Worm (Caenorhabditis elegans) whole organism, L4 larva: Measurements from ENCODE around the gene basl-1.
A peak's percentile ranks its signal among the peaks of the same experiment; 100 is the strongest.

ENCODE experiments used
- D1046.2 ChIP-seq: fragments of 200-800 bp; sonication (Bioruptor generic); IDR thresholded peaks from 2 replicates; pipeline ENCODE4 v1.3.6; 2022; ENCODE audit warnings: missing genetic modification characterization, missing compliant biosample characterization
- F10B5.3 ChIP-seq: sonication (generic microtip); optimal IDR thresholded peaks from 2 replicates; lab custom pipeline; 2016; ENCODE audit warnings: mild to moderate bottlenecking, missing genetic modification characterization, missing compliant biosample characterization
- F37D6.2 ChIP-seq: sonication (generic microtip); optimal IDR thresholded peaks from 2 replicates; lab custom pipeline; 2016; ENCODE audit warnings: mild to moderate bottlenecking, missing genetic modification characterization, missing compliant biosample characterization
- F44E2.7 ChIP-seq: fragments of 200-800 bp; sonication (Bioruptor generic); IDR thresholded peaks from 2 replicates; pipeline ENCODE4 v2.1.2; 2022; ENCODE audit warnings: missing genetic modification characterization, missing compliant biosample characterization
- R02D3.7 ChIP-seq: fragments of 150-350 bp; sonication (generic microtip); optimal IDR thresholded peaks from 3 replicates; lab custom pipeline; 2014; ENCODE audit warnings: missing biosample characterization, missing genetic modification characterization
- T26A8.4 ChIP-seq: fragments of 200-800 bp; sonication (Bioruptor generic); IDR thresholded peaks from 2 replicates; pipeline ENCODE4 v1.3.6; 2022; ENCODE audit warnings: missing genetic modification characterization, missing compliant biosample characterization
- Y105C5A.15 ChIP-seq: fragments of 200-800 bp; sonication (Bioruptor generic); IDR thresholded peaks from 2 replicates; pipeline ENCODE4 v1.3.6; 2022; ENCODE audit warnings: missing genetic modification characterization, missing compliant biosample characterization
- Y48G9A.11 ChIP-seq: fragments of 200-800 bp; sonication (Bioruptor generic); IDR thresholded peaks from 2 replicates; pipeline ENCODE4 v1.3.6; 2022; ENCODE audit warnings: missing genetic modification reagents, missing genetic modification characterization, missing compliant biosample characterization
- Y75B8A.6 ChIP-seq: fragments of 200-800 bp; sonication (Bioruptor generic); IDR thresholded peaks from 2 replicates; pipeline ENCODE4 v1.3.6; 2022; ENCODE audit warnings: missing genetic modification reagents, missing genetic modification characterization, missing compliant biosample characterization
- ZK337.2 ChIP-seq: fragments of 200-800 bp; sonication (Bioruptor generic); IDR thresholded peaks from 2 replicates; pipeline ENCODE4 v1.3.6; 2022; ENCODE audit warnings: missing genetic modification reagents, missing genetic modification characterization, missing compliant biosample characterization
- ZK546.5 ChIP-seq, 2 experiments: sonication (generic microtip); optimal IDR thresholded peaks; 2 replicates each; lab custom pipeline; 2017; ENCODE audit warnings: missing biosample characterization in 2 of 2, missing genetic modification characterization in 2 of 2
- aha-1 ChIP-seq: fragments of 150-350 bp; peaks from one replicate; lab custom pipeline; 2014; ENCODE audit warnings: missing biosample characterization, missing genetic modification characterization
- aly-2 ChIP-seq: sonication (generic microtip); optimal IDR thresholded peaks from 2 replicates; lab custom pipeline; 2018; ENCODE audit warnings: missing biosample characterization, missing genetic modification characterization
- ama-1 ChIP-seq: fragments of 150-350 bp; optimal IDR thresholded peaks from 2 replicates; lab custom pipeline; 2014; ENCODE audit warnings: inconsistent platforms, mixed read lengths
- arid-1 ChIP-seq: fragments of 200-800 bp; sonication (Bioruptor generic); conservative IDR thresholded peaks from 2 replicates; pipeline ENCODE4 v1.3.6; 2022; ENCODE audit warnings: missing genetic modification reagents, missing genetic modification characterization, missing compliant biosample characterization
- ceh-20 ChIP-seq: fragments of 200-800 bp; sonication (Bioruptor generic); IDR thresholded peaks from 2 replicates; pipeline ENCODE4 v1.3.6; 2022; ENCODE audit warnings: missing genetic modification reagents, missing genetic modification characterization, missing compliant biosample characterization
- ceh-32 ChIP-seq: sonication (generic microtip); optimal IDR thresholded peaks from 2 replicates; lab custom pipeline; 2016; ENCODE audit warnings: mild to moderate bottlenecking, missing genetic modification characterization, missing compliant biosample characterization; ENCODE audit not compliant: poor library complexity
- daf-12 ChIP-seq: fragments of 150-350 bp; optimal IDR thresholded peaks from 2 replicates; lab custom pipeline; 2014; ENCODE audit warnings: missing biosample characterization, missing genetic modification reagents, missing genetic modification characterization
- daf-19 ChIP-seq: fragments of 200-800 bp; sonication (Bioruptor generic); conservative IDR thresholded peaks from 2 replicates; pipeline ENCODE4 v1.3.6; 2022; ENCODE audit warnings: missing genetic modification characterization, missing compliant biosample characterization
- dmd-9 ChIP-seq: fragments of 200-800 bp; sonication (Bioruptor generic); IDR thresholded peaks from 2 replicates; pipeline ENCODE4 v1.3.6; 2022; ENCODE audit warnings: missing genetic modification reagents, missing genetic modification characterization, missing compliant biosample characterization
- fos-1 ChIP-seq: fragments of 150-350 bp; optimal IDR thresholded peaks from 2 replicates; lab custom pipeline; 2014; ENCODE audit warnings: missing biosample characterization, missing genetic modification characterization
- hif-1 ChIP-seq, 2 experiments: sonication (generic microtip); optimal IDR thresholded peaks; 2 replicates each; lab custom pipeline; 2016 to 2017; ENCODE audit warnings: missing compliant biosample characterization in 2 of 2, missing genetic modification characterization in 2 of 2, missing genetic modification reagents in 2 of 2, missing genotype in 2 of 2, mild to moderate bottlenecking in 1 of 2
- hlh-11 ChIP-seq: fragments of 200-800 bp; sonication (Bioruptor generic); optimal IDR thresholded peaks from 2 replicates; lab custom pipeline; 2018; ENCODE audit warnings: mild to moderate bottlenecking, missing genetic modification characterization, missing compliant biosample characterization
- hlh-30 ChIP-seq: sonication (generic microtip); optimal IDR thresholded peaks from 2 replicates; lab custom pipeline; 2017; ENCODE audit warnings: antibody characterized with exemption, mild to moderate bottlenecking, missing genetic modification characterization, missing compliant biosample characterization; ENCODE audit not compliant: insufficient read depth
- lim-7 ChIP-seq: fragments of 200-800 bp; sonication (Bioruptor generic); IDR thresholded peaks from 2 replicates; pipeline ENCODE4 v1.3.6; 2022; ENCODE audit warnings: missing genetic modification characterization, missing compliant biosample characterization
- lin-29 ChIP-seq: fragments of 200-800 bp; sonication (Bioruptor generic); IDR thresholded peaks from 2 replicates; pipeline ENCODE4 v1.3.6; 2022; ENCODE audit warnings: missing genetic modification reagents, missing genetic modification characterization, missing compliant biosample characterization
- lir-3 ChIP-seq: sonication (generic microtip); optimal IDR thresholded peaks from 2 replicates; lab custom pipeline; 2016; ENCODE audit warnings: mild to moderate bottlenecking, missing genetic modification characterization, missing compliant biosample characterization
- nhr-10 ChIP-seq: fragments of 150-350 bp; optimal IDR thresholded peaks from 2 replicates; lab custom pipeline; 2014; ENCODE audit warnings: missing biosample characterization, missing genetic modification characterization
- nhr-102 ChIP-seq: sonication (generic microtip); optimal IDR thresholded peaks from 2 replicates; lab custom pipeline; 2016; ENCODE audit warnings: mild to moderate bottlenecking, missing genetic modification characterization, moderate library complexity, missing compliant biosample characterization
- nhr-11 ChIP-seq: fragments of 150-350 bp; optimal IDR thresholded peaks from 2 replicates; lab custom pipeline; 2014; ENCODE audit warnings: missing biosample characterization, missing genetic modification characterization
- nhr-111 ChIP-seq: fragments of 200-800 bp; sonication (Bioruptor generic); optimal IDR thresholded peaks from 2 replicates; lab custom pipeline; 2018; ENCODE audit warnings: mild to moderate bottlenecking, missing genetic modification characterization, missing compliant biosample characterization
- nhr-28 ChIP-seq: fragments of 150-350 bp; optimal IDR thresholded peaks from 2 replicates; lab custom pipeline; 2014; ENCODE audit warnings: missing biosample characterization, missing genetic modification characterization
- nhr-41 ChIP-seq: fragments of 200-800 bp; sonication (Bioruptor generic); IDR thresholded peaks from 2 replicates; pipeline ENCODE4 v1.3.6; 2022; ENCODE audit warnings: missing genetic modification reagents, missing genetic modification characterization, missing compliant biosample characterization
- nhr-42 ChIP-seq: fragments of 200-800 bp; sonication (Bioruptor generic); IDR thresholded peaks from 2 replicates; pipeline ENCODE4 v1.3.6; 2022; ENCODE audit warnings: missing genetic modification characterization, missing compliant biosample characterization
- nhr-48 ChIP-seq: sonication (generic microtip); optimal IDR thresholded peaks from 2 replicates; lab custom pipeline; 2016; ENCODE audit warnings: mild to moderate bottlenecking, missing genetic modification characterization, missing compliant biosample characterization
- saeg-2 ChIP-seq: fragments of 200-800 bp; sonication (Bioruptor generic); IDR thresholded peaks from 2 replicates; pipeline ENCODE4 v1.3.6; 2022; ENCODE audit warnings: missing genetic modification reagents, missing genetic modification characterization, missing compliant biosample characterization
- skn-1 ChIP-seq: fragments of 150-350 bp; optimal IDR thresholded peaks from 2 replicates; lab custom pipeline; 2014; ENCODE audit warnings: missing biosample characterization, missing genetic modification characterization
- snpc-1.2 ChIP-seq: fragments of 200-800 bp; sonication (Bioruptor generic); IDR thresholded peaks from 2 replicates; pipeline ENCODE4 v1.3.6; 2022; ENCODE audit warnings: missing genetic modification reagents, missing genetic modification characterization, missing compliant biosample characterization
- snpc-4 ChIP-seq: fragments of 150-350 bp; optimal IDR thresholded peaks from 2 replicates; lab custom pipeline; 2014; ENCODE audit warnings: missing biosample characterization, missing genetic modification characterization
- spr-1 ChIP-seq: sonication (generic microtip); optimal IDR thresholded peaks from 2 replicates; lab custom pipeline; 2016; ENCODE audit warnings: mild to moderate bottlenecking, missing genetic modification characterization, missing compliant biosample characterization
- spr-3 ChIP-seq: fragments of 200-800 bp; sonication (Bioruptor generic); optimal IDR thresholded peaks from 2 replicates; lab custom pipeline; 2018; ENCODE audit warnings: mild to moderate bottlenecking, missing genetic modification characterization, missing compliant biosample characterization
- tag-97 ChIP-seq: fragments of 200-800 bp; sonication (Bioruptor generic); IDR thresholded peaks from 2 replicates; pipeline ENCODE4 v1.3.6; 2022; ENCODE audit warnings: missing genetic modification characterization, missing compliant biosample characterization
- tra-1 ChIP-seq: fragments of 200-800 bp; sonication (Bioruptor generic); IDR thresholded peaks from 2 replicates; pipeline ENCODE4 v1.3.6; 2022; ENCODE audit warnings: missing genetic modification reagents, missing genetic modification characterization, missing compliant biosample characterization
- unc-130 ChIP-seq: sonication (generic microtip); optimal IDR thresholded peaks from 2 replicates; lab custom pipeline; 2016; ENCODE audit warnings: missing genetic modification reagents, missing genetic modification characterization, missing compliant biosample characterization
- unc-39 ChIP-seq: sonication (generic microtip); optimal IDR thresholded peaks from 2 replicates; lab custom pipeline; 2017; ENCODE audit warnings: missing biosample characterization, missing genetic modification characterization
- unc-62 ChIP-seq, 3 experiments: fragments of 150-350 bp in 1 of 3; sonication (generic microtip); optimal IDR thresholded peaks in 2 of 3; peaks in 1 of 3; 1 replicate in 1 of 3; 2 replicates in 2 of 3; lab custom pipeline; 2014 to 2017; ENCODE audit warnings: missing biosample characterization in 3 of 3, missing genetic modification characterization in 3 of 3, missing genetic modification reagents in 3 of 3, missing genotype in 1 of 3
- vab-7 ChIP-seq: fragments of 200-800 bp; sonication (Bioruptor generic); IDR thresholded peaks from 2 replicates; pipeline ENCODE4 v1.3.6; 2022; ENCODE audit warnings: missing genetic modification reagents, missing genetic modification characterization, missing compliant biosample characterization
- zfp-3 ChIP-seq: fragments of 200-800 bp; sonication (Bioruptor generic); conservative IDR thresholded peaks from 2 replicates; pipeline ENCODE4 v1.3.6; 2022; ENCODE audit warnings: missing genetic modification reagents, missing genetic modification characterization, missing compliant biosample characterization
- zip-11 ChIP-seq: fragments of 200-800 bp; sonication (Bioruptor generic); IDR thresholded peaks from 2 replicates; pipeline ENCODE4 v1.3.6; 2022; ENCODE audit warnings: missing genetic modification characterization, missing compliant biosample characterization
- zip-2 ChIP-seq: fragments of 150-350 bp; optimal IDR thresholded peaks from 2 replicates; lab custom pipeline; 2014; ENCODE audit warnings: missing biosample characterization, missing genetic modification characterization
- ztf-7 ChIP-seq: fragments of 150-350 bp; optimal IDR thresholded peaks from 2 replicates; lab custom pipeline; 2014; ENCODE audit warnings: missing biosample characterization, missing genetic modification characterization

Gene basl-1

ce11 chrIII:5601999-5602398 lies 12.7 kb upstream of the basl-1 start (continued):
- peak; percentile 42; the same call in 1 of the 2 replicates for TF ChIP-seq daf-19 (GFP tag; lab: Robert Waterston, UW)
- TF ChIP-seq ZK546.5 (tag; optimal IDR thresholded peaks at IDR 0.05; lab: Kevin White, UChicago), result no peak
- peak; percentile 96 for TF ChIP-seq lim-7 (GFP tag; lab: Robert Waterston, UW)
- TF ChIP-seq arid-1 (GFP tag; lab: Robert Waterston, UW), result peak; percentile 94
- TF ChIP-seq nhr-10 (tag; lab: Kevin White, UChicago), result no peak
- no peak for TF ChIP-seq ama-1 (lab: Kevin White, UChicago)
- TF ChIP-seq unc-130, result peak; percentile 82
- TF ChIP-seq zip-11 (GFP tag; lab: Robert Waterston, UW), result 0 out of 2 replicates have a peak, but pooled peaks have one; percentile 17
- TF ChIP-seq F10B5.3 (tag; lab: Kevin White, UChicago), result peak; percentile 71
- TF ChIP-seq fos-1 (tag; lab: Kevin White, UChicago), result no peak
- TF ChIP-seq aha-1 (tag; lab: Kevin White, UChicago), result peak; percentile 82
- peak; percentile 34 for TF ChIP-seq aly-2 (tag; lab: Kevin White, UChicago)
- peak; percentile 83 for TF ChIP-seq dmd-9 (GFP tag; lab: Robert Waterston, UW)
- peak; percentile 88 for TF ChIP-seq nhr-42 (GFP tag; lab: Robert Waterston, UW)
- TF ChIP-seq spr-3 (GFP tag; lab: Kevin White, UChicago), result peak; percentile 54
- TF ChIP-seq unc-62 (GFP tag; optimal IDR thresholded peaks at IDR 0.05 in 1 of 2; lab: Kevin White, UChicago), result no peak
- no peak for TF ChIP-seq unc-62 (tag; optimal IDR thresholded peaks at IDR 0.05; lab: Kevin White, UChicago)
- 0 out of 2 replicates have a peak, but pooled peaks have one; percentile 56 for TF ChIP-seq Y75B8A.6
- TF ChIP-seq D1046.2, result peak; percentile 82; the same call in 1 of the 2 replicates
- peak; percentile 88 for TF ChIP-seq snpc-1.2
- TF ChIP-seq tag-97, result no peak
- TF ChIP-seq skn-1 (tag; lab: Kevin White, UChicago), result no peak
- TF ChIP-seq nhr-111 (GFP tag; lab: Kevin White, UChicago), result peak; percentile 83
- no peak for TF ChIP-seq ceh-32 (tag; lab: Kevin White, UChicago)
- no peak for TF ChIP-seq snpc-4 (tag; lab: Kevin White, UChicago)
- peak; percentile 59 for TF ChIP-seq nhr-28 (tag; lab: Kevin White, UChicago)
- peak; percentile 89 for TF ChIP-seq saeg-2 (GFP tag; lab: Robert Waterston, UW)
- TF ChIP-seq hlh-30, result peak; percentile 37
- peak; percentile 87 for TF ChIP-seq ZK337.2 (GFP tag; lab: Robert Waterston, UW)
- peak; percentile 79 for TF ChIP-seq ztf-7
- no peak for TF ChIP-seq zip-2 (tag; lab: Kevin White, UChicago)
- peak; percentile 23 to 51 for TF ChIP-seq hif-1 (tag; optimal IDR thresholded peaks at IDR 0.05; lab: Kevin White, UChicago)
- TF ChIP-seq hlh-11, result peak; percentile 71
- peak; percentile 93 for TF ChIP-seq F44E2.7
- peak; percentile 31 for TF ChIP-seq F37D6.2 (tag; lab: Kevin White, UChicago)
- no peak for TF ChIP-seq unc-39 (tag; lab: Kevin White, UChicago)
- peak; percentile 72 for TF ChIP-seq ceh-20 (GFP tag; lab: Robert Waterston, UW)
- TF ChIP-seq nhr-102 (tag; lab: Kevin White, UChicago), result peak; percentile 79
- TF ChIP-seq vab-7, result peak; percentile 87
- peak; percentile 73 for TF ChIP-seq lir-3 (tag; lab: Kevin White, UChicago)
- peak; percentile 88 for TF ChIP-seq tra-1
- peak; percentile 91; the same call in 1 of the 2 replicates for TF ChIP-seq Y105C5A.15 (GFP tag; lab: Robert Waterston, UW)
- TF ChIP-seq Y48G9A.11 (GFP tag; lab: Robert Waterston, UW), result peak; percentile 86
- peak; percentile 27 for TF ChIP-seq R02D3.7 (tag; lab: Kevin White, UChicago)
- peak; percentile 42 for TF ChIP-seq nhr-48 (tag; lab: Kevin White, UChicago)
- peak; percentile 37 for TF ChIP-seq nhr-11 (tag; lab: Kevin White, UChicago)
- TF ChIP-seq zfp-3 (GFP tag; lab: Robert Waterston, UW), result 0 out of 2 replicates have a peak, but pooled peaks have one; percentile 62
- TF ChIP-seq T26A8.4 (GFP tag; lab: Robert Waterston, UW), result peak; percentile 90
- no peak for TF ChIP-seq daf-12 (tag; lab: Kevin White, UChicago)
- TF ChIP-seq nhr-41, result peak; percentile 73; the same call in 1 of the 2 replicates
- peak; percentile 37 for TF ChIP-seq spr-1
- 0 out of 2 replicates have a peak, but pooled peaks have one; percentile 45 for TF ChIP-seq lin-29 (GFP tag; lab: Robert Waterston, UW)
